Worm (Caenorhabditis elegans) whole organism, L3 larva: ENCODE measurements around the gene tat-4.

Experiments
- R02D3.7 ChIP-seq: fragments of 150-350 bp; optimal IDR thresholded peaks from 2 replicates; lab custom pipeline; 2014; ENCODE audit warnings: missing biosample characterization, missing genetic modification characterization
- ZK546.5 ChIP-seq: sonication (generic microtip); optimal IDR thresholded peaks from 2 replicates; lab custom pipeline; 2017; ENCODE audit warnings: missing biosample characterization, missing genetic modification characterization
- aly-2 ChIP-seq: fragments of 150-350 bp; optimal IDR thresholded peaks from 2 replicates; lab custom pipeline; 2014; ENCODE audit warnings: missing biosample characterization, missing genetic modification characterization
- ama-1 ChIP-seq: fragments of 150-350 bp; optimal IDR thresholded peaks from 2 replicates; lab custom pipeline; 2018
- ceh-16 ChIP-seq: sonication (generic microtip); optimal IDR thresholded peaks from 2 replicates; lab custom pipeline; 2017; ENCODE audit warnings: missing biosample characterization, missing genetic modification characterization
- ceh-28 ChIP-seq: fragments of 150-350 bp; optimal IDR thresholded peaks from 2 replicates; lab custom pipeline; 2014; ENCODE audit warnings: missing biosample characterization, missing genetic modification reagents, missing genetic modification characterization
- ceh-82 ChIP-seq: fragments of 150-350 bp; optimal IDR thresholded peaks from 2 replicates; lab custom pipeline; 2014; ENCODE audit warnings: missing biosample characterization, missing genetic modification characterization
- ceh-9 ChIP-seq: sonication (generic microtip); optimal IDR thresholded peaks from 2 replicates; lab custom pipeline; 2018; ENCODE audit warnings: missing biosample characterization, missing genetic modification characterization
- daf-12 ChIP-seq: fragments of 150-350 bp; optimal IDR thresholded peaks from 2 replicates; lab custom pipeline; 2014; ENCODE audit warnings: missing biosample characterization, missing genetic modification reagents, missing genetic modification characterization
- egl-27 ChIP-seq: sonication (generic microtip); optimal IDR thresholded peaks from 4 replicates; lab custom pipeline; 2017; ENCODE audit warnings: missing biosample characterization, missing genetic modification reagents, missing genetic modification characterization
- egl-5 ChIP-seq: fragments of 150-350 bp; optimal IDR thresholded peaks from 2 replicates; lab custom pipeline; 2017; ENCODE audit warnings: missing biosample characterization, missing genetic modification reagents, missing genetic modification characterization, inconsistent platforms
- elt-1 ChIP-seq: fragments of 150-350 bp; optimal IDR thresholded peaks from 2 replicates; lab custom pipeline; 2014; ENCODE audit warnings: missing biosample characterization, missing genetic modification characterization
- elt-2 ChIP-seq: sonication (generic microtip); optimal IDR thresholded peaks from 2 replicates; lab custom pipeline; 2016; ENCODE audit warnings: missing genetic modification reagents, mild to moderate bottlenecking, missing genetic modification characterization, missing compliant biosample characterization
- eor-1 ChIP-seq, 2 experiments: fragments of 150-350 bp; optimal IDR thresholded peaks; 2 replicates each; lab custom pipeline; 2014 to 2018; ENCODE audit warnings: missing biosample characterization in 2 of 2, missing genetic modification characterization in 2 of 2
- fkh-2 ChIP-seq: fragments of 150-350 bp; optimal IDR thresholded peaks from 2 replicates; lab custom pipeline; 2014; ENCODE audit warnings: missing biosample characterization, missing genetic modification reagents, missing genetic modification characterization
- fos-1 ChIP-seq: fragments of 150-350 bp; optimal IDR thresholded peaks from 2 replicates; lab custom pipeline; 2014; ENCODE audit warnings: missing biosample characterization, missing genetic modification characterization
- hmg-11 ChIP-seq: sonication (generic microtip); optimal IDR thresholded peaks from 2 replicates; lab custom pipeline; 2016; ENCODE audit warnings: missing genetic modification characterization, missing compliant biosample characterization
- jun-1 ChIP-seq: fragments of 150-350 bp; optimal IDR thresholded peaks from 2 replicates; lab custom pipeline; 2014; ENCODE audit warnings: missing biosample characterization, missing genetic modification reagents, missing genetic modification characterization
- lin-15B ChIP-seq: fragments of 150-350 bp; optimal IDR thresholded peaks from 2 replicates; lab custom pipeline; 2014; ENCODE audit warnings: missing biosample characterization, missing genetic modification characterization
- lin-39 ChIP-seq: fragments of 150-350 bp; optimal IDR thresholded peaks from 2 replicates; lab custom pipeline; 2018; ENCODE audit warnings: missing biosample characterization, missing genetic modification reagents, missing genetic modification characterization
- mdl-1 ChIP-seq: fragments of 150-350 bp; optimal IDR thresholded peaks from 2 replicates; lab custom pipeline; 2014; ENCODE audit warnings: missing biosample characterization, missing genetic modification characterization
- mml-1 ChIP-seq: fragments of 150-350 bp; sonication (generic microtip); optimal IDR thresholded peaks from 3 replicates; lab custom pipeline; 2014; ENCODE audit warnings: missing biosample characterization, missing genetic modification characterization
- nfya-1 ChIP-seq: sonication (generic microtip); optimal IDR thresholded peaks from 2 replicates; lab custom pipeline; 2017; ENCODE audit warnings: missing genetic modification characterization, mild to moderate bottlenecking, missing compliant biosample characterization, antibody characterized with exemption, moderate library complexity; ENCODE audit not compliant: insufficient read depth
- nhr-11 ChIP-seq: fragments of 150-350 bp; optimal IDR thresholded peaks from 2 replicates; lab custom pipeline; 2014; ENCODE audit warnings: missing biosample characterization, missing genetic modification characterization
- nhr-12 ChIP-seq: fragments of 150-350 bp; optimal IDR thresholded peaks from 2 replicates; lab custom pipeline; 2014; ENCODE audit warnings: missing biosample characterization, missing genetic modification characterization
- nhr-23 ChIP-seq: fragments of 150-350 bp; optimal IDR thresholded peaks from 2 replicates; lab custom pipeline; 2014; ENCODE audit warnings: missing biosample characterization, missing genetic modification reagents, missing genetic modification characterization
- nhr-237 ChIP-seq: fragments of 150-350 bp; optimal IDR thresholded peaks from 2 replicates; lab custom pipeline; 2014; ENCODE audit warnings: missing biosample characterization, missing genetic modification characterization
- nhr-25 ChIP-seq: sonication (generic microtip); optimal IDR thresholded peaks from 2 replicates; lab custom pipeline; 2017; ENCODE audit warnings: missing biosample characterization, missing genetic modification characterization
- nhr-28 ChIP-seq: fragments of 150-350 bp; optimal IDR thresholded peaks from 2 replicates; lab custom pipeline; 2014; ENCODE audit warnings: missing biosample characterization, missing genetic modification characterization
- nhr-43 ChIP-seq: sonication (generic microtip); optimal IDR thresholded peaks from 2 replicates; lab custom pipeline; 2016; ENCODE audit warnings: mild to moderate bottlenecking, missing genetic modification characterization, missing compliant biosample characterization; ENCODE audit not compliant: poor library complexity, severe bottlenecking
- nhr-67 ChIP-seq: fragments of 150-350 bp; optimal IDR thresholded peaks from 2 replicates; lab custom pipeline; 2014; ENCODE audit warnings: missing biosample characterization, missing genetic modification characterization
- pha-4 ChIP-seq: fragments of 150-350 bp; optimal IDR thresholded peaks from 2 replicates; lab custom pipeline; 2014; ENCODE audit warnings: missing biosample characterization, missing genetic modification reagents, missing genetic modification characterization
- pqm-1 ChIP-seq: fragments of 150-350 bp; optimal IDR thresholded peaks from 2 replicates; lab custom pipeline; 2017; ENCODE audit warnings: missing biosample characterization, missing genetic modification characterization, inconsistent platforms
- sea-2 ChIP-seq: fragments of 150-350 bp; sonication (generic microtip); optimal IDR thresholded peaks from 4 replicates; lab custom pipeline; 2014; ENCODE audit warnings: missing biosample characterization, missing genetic modification reagents, missing genetic modification characterization
- skn-1 ChIP-seq: fragments of 150-350 bp; optimal IDR thresholded peaks from 2 replicates; lab custom pipeline; 2014; ENCODE audit warnings: missing biosample characterization, missing genetic modification characterization
- snpc-4 ChIP-seq: fragments of 150-350 bp; optimal IDR thresholded peaks from 2 replicates; lab custom pipeline; 2014; ENCODE audit warnings: missing biosample characterization, missing genetic modification characterization
- tbx-2 ChIP-seq: sonication (generic microtip); optimal IDR thresholded peaks from 2 replicates; lab custom pipeline; 2016; ENCODE audit warnings: mild to moderate bottlenecking, missing genetic modification characterization, missing compliant biosample characterization
- unc-39 ChIP-seq: sonication (generic microtip); optimal IDR thresholded peaks from 4 replicates; lab custom pipeline; 2017; ENCODE audit warnings: missing biosample characterization, missing genetic modification characterization
- unc-62 ChIP-seq: fragments of 150-350 bp; sonication (generic microtip); optimal IDR thresholded peaks from 4 replicates; lab custom pipeline; 2014; ENCODE audit warnings: missing biosample characterization, missing genetic modification reagents, missing genetic modification characterization
- zag-1 ChIP-seq: fragments of 150-350 bp; optimal IDR thresholded peaks from 2 replicates; lab custom pipeline; 2014; ENCODE audit warnings: missing biosample characterization, missing genetic modification characterization
- ztf-4 ChIP-seq: fragments of 150-350 bp; optimal IDR thresholded peaks from 2 replicates; lab custom pipeline; 2014; ENCODE audit warnings: missing biosample characterization, missing genetic modification characterization

Gene tat-4

ce11 chrII:6198468-6198867 is 45.6 kb downstream of the tat-4 start, which contains the start of gene szy-4:
Gene szy-4, plus strand, starts transcription at chrII:6198696.
- no peak for TF ChIP-seq fos-1 (tag; lab: Kevin White, UChicago)
- no peak for TF ChIP-seq aly-2 (tag; lab: Kevin White, UChicago)
- no peak for TF ChIP-seq ceh-9
- no peak for TF ChIP-seq ceh-28 (tag; lab: Kevin White, UChicago)
- TF ChIP-seq egl-27 (tag; lab: Kevin White, UChicago) = no peak
- no peak for TF ChIP-seq unc-62
- TF ChIP-seq skn-1 = no peak
- TF ChIP-seq eor-1 (tag; optimal IDR thresholded peaks at IDR 0.05; lab: Kevin White, UChicago) = no peak
- TF ChIP-seq unc-39 (tag; lab: Kevin White, UChicago) = no peak
- TF ChIP-seq ama-1 (lab: Kevin White, UChicago) = no peak
- TF ChIP-seq nhr-43 (tag; lab: Kevin White, UChicago) = no peak
- TF ChIP-seq ztf-4 (tag; lab: Kevin White, UChicago) = no peak
- TF ChIP-seq ceh-16 (tag; lab: Kevin White, UChicago) = no peak
- no peak for TF ChIP-seq nfya-1
- no peak for TF ChIP-seq ceh-82 (tag; lab: Kevin White, UChicago)
- no peak for TF ChIP-seq pqm-1 (tag; lab: Kevin White, UChicago)
- no peak for TF ChIP-seq nhr-67 (tag; lab: Kevin White, UChicago)
- no peak for TF ChIP-seq nhr-237 (tag; lab: Kevin White, UChicago)
- TF ChIP-seq egl-5 (tag; lab: Kevin White, UChicago) = no peak
- TF ChIP-seq tbx-2 (tag; lab: Kevin White, UChicago) = no peak

DNA sequence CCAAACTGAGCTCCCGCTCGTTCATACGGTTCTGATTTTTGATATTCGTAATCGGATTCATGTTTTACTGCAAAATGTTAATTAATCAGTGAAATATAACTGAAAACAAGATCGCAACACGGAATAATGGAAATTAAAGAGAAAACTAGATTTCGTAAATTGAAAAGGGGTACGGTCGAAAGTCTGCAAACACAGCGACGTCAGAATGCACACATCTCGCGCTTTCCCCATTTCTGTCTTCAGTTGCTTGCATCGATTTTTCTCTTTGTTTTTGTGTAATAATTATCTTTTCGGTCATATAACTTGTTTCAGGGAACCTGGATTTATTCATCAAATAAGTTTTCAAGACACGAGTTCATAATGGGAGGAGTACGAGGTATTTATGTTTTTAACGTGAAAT is 47.2 kb downstream of the tat-4 start, which contains the start of the genes rbmx-2 and C30B5.2:
TSS of gene rbmx-2 (minus strand) at position 74 of the 400 bp plus-strand sequence.
TSS of gene C30B5.2 (plus strand) at position 306 of the 400 bp plus-strand sequence.
- TF ChIP-seq nhr-43 (tag; lab: Kevin White, UChicago) = peak; percentile 8
- TF ChIP-seq pqm-1 (tag; lab: Kevin White, UChicago) = no peak
- TF ChIP-seq hmg-11 (tag; lab: Kevin White, UChicago) = peak; percentile 79
- TF ChIP-seq elt-1 = no peak
- no peak for TF ChIP-seq R02D3.7 (tag; lab: Kevin White, UChicago)
- no peak for TF ChIP-seq fkh-2 (tag; lab: Kevin White, UChicago)
- TF ChIP-seq jun-1 (tag; lab: Kevin White, UChicago) = no peak
- no peak for TF ChIP-seq ztf-4 (tag; lab: Kevin White, UChicago)
- TF ChIP-seq mml-1 = no peak
- no peak for TF ChIP-seq ceh-82 (tag; lab: Kevin White, UChicago)
- no peak for TF ChIP-seq elt-2
- no peak for TF ChIP-seq unc-62
- no peak for TF ChIP-seq snpc-4
- peak; percentile 44 for TF ChIP-seq lin-39 (tag; lab: Kevin White, UChicago)
- no peak for TF ChIP-seq tbx-2 (tag; lab: Kevin White, UChicago)
- no peak for TF ChIP-seq nhr-67 (tag; lab: Kevin White, UChicago)
- TF ChIP-seq nhr-23 (tag; lab: Kevin White, UChicago) = no peak
- no peak for TF ChIP-seq daf-12
- no peak for TF ChIP-seq mdl-1
- no peak for TF ChIP-seq ceh-9
- no peak for TF ChIP-seq nhr-28
- TF ChIP-seq ceh-28 (tag; lab: Kevin White, UChicago) = no peak
- no peak for TF ChIP-seq skn-1
- peak; percentile 28 for TF ChIP-seq nhr-25
- no peak for TF ChIP-seq ama-1 (lab: Kevin White, UChicago)
- TF ChIP-seq sea-2 (GFP tag; lab: Kevin White, UChicago) = peak; percentile 15
- no peak for TF ChIP-seq nhr-11 (tag; lab: Kevin White, UChicago)
- no peak for TF ChIP-seq unc-39 (tag; lab: Kevin White, UChicago)
- no peak for TF ChIP-seq nhr-12 (tag; lab: Kevin White, UChicago)
- TF ChIP-seq lin-15B (tag; lab: Kevin White, UChicago) = peak; percentile 16
- TF ChIP-seq ZK546.5 (tag; lab: Kevin White, UChicago) = no peak
- TF ChIP-seq zag-1 (tag; lab: Kevin White, UChicago) = no peak

DNA sequence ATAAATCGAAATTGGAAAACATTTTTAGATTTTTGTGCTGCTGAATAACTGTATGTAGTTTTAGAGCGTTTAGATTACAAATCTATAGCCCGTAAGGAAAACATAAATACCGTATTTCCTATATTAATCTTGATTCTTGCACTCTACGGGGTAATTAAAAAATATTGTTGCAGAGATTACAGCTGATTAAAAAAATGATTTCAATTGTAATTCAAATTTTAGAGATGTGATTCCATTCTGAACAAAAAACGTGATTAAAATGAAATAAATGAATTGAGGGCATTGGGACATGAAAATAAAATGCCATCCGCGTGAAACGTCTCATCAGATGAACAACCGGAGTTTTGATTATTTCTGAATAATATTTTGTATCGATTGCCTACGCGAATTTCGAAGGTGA is 51.6 kb downstream of the tat-4 start, which contains the start of gene cpb-2:
TSS of gene cpb-2 (plus strand) at position 301 of the 400 bp plus-strand sequence.
- no peak for TF ChIP-seq snpc-4
- no peak for TF ChIP-seq pqm-1 (tag; lab: Kevin White, UChicago)
- TF ChIP-seq skn-1 = no peak
- no peak for TF ChIP-seq elt-1
- no peak for TF ChIP-seq elt-2
- no peak for TF ChIP-seq pha-4 (tag; lab: Kevin White, UChicago)
- TF ChIP-seq aly-2 (tag; lab: Kevin White, UChicago) = no peak
- no peak for TF ChIP-seq nfya-1
- TF ChIP-seq egl-5 (tag; lab: Kevin White, UChicago) = no peak
- no peak for TF ChIP-seq unc-62
- TF ChIP-seq nhr-43 (tag; lab: Kevin White, UChicago) = no peak
- TF ChIP-seq mdl-1 = no peak
- TF ChIP-seq ceh-16 (tag; lab: Kevin White, UChicago) = no peak
- no peak for TF ChIP-seq unc-39 (tag; lab: Kevin White, UChicago)
- TF ChIP-seq ztf-4 (tag; lab: Kevin White, UChicago) = no peak
- no peak for TF ChIP-seq ceh-28 (tag; lab: Kevin White, UChicago)
- no peak for TF ChIP-seq hmg-11 (tag; lab: Kevin White, UChicago)
- TF ChIP-seq lin-15B (tag; lab: Kevin White, UChicago) = no peak
- TF ChIP-seq fkh-2 (tag; lab: Kevin White, UChicago) = no peak
